Worm (Caenorhabditis elegans) whole organism, midembryonic: Measurements from ENCODE around the gene T27E4.5.

Experiments used
- T22C8.4 ChIP-seq: fragments of 200-800 bp; sonication (Bioruptor generic); IDR thresholded peaks from 2 replicates; pipeline ENCODE4 v1.3.6; 2022; ENCODE audit warnings: missing genetic modification characterization, missing compliant biosample characterization
- cog-1 ChIP-seq: sonication (generic microtip); optimal IDR thresholded peaks from 2 replicates; lab custom pipeline; 2016; ENCODE audit warnings: missing genetic modification characterization, missing compliant biosample characterization
- flt-1 ChIP-seq: fragments of 200-800 bp; sonication (Bioruptor generic); IDR thresholded peaks from 2 replicates; pipeline ENCODE4 v1.3.6; 2022; ENCODE audit warnings: missing genetic modification characterization, missing compliant biosample characterization
- med-1 ChIP-seq: sonication (generic microtip); optimal IDR thresholded peaks from 2 replicates; lab custom pipeline; 2017; ENCODE audit warnings: missing genetic modification characterization, mild to moderate bottlenecking, missing compliant biosample characterization, antibody characterized with exemption, missing genetic modification reagents; ENCODE audit not compliant: insufficient read depth
- tab-1 ChIP-seq: fragments of 200-800 bp; sonication (Bioruptor generic); IDR thresholded peaks from 2 replicates; pipeline ENCODE4 v1.3.6; 2022; ENCODE audit warnings: missing genetic modification characterization, missing compliant biosample characterization
- ztf-29 ChIP-seq: fragments of 200-800 bp; sonication (Bioruptor generic); IDR thresholded peaks from 2 replicates; pipeline ENCODE4 v1.3.6; 2022; ENCODE audit warnings: missing genetic modification reagents, missing genetic modification characterization, missing compliant biosample characterization

- TF ChIP-seq med-1: no peak
- TF ChIP-seq ztf-29 (GFP tag; lab: Robert Waterston, UW): no peak
- TF ChIP-seq T22C8.4 (GFP tag; lab: Robert Waterston, UW): no peak
- no peak for TF ChIP-seq cog-1
- TF ChIP-seq flt-1 (GFP tag; lab: Robert Waterston, UW): no peak
- no peak for TF ChIP-seq tab-1 (GFP tag; lab: Robert Waterston, UW)
Measured at ce11 chrV:9069680-9070079, at the start of gene T27E4.5.
